Worm (Caenorhabditis elegans) whole organism, L4 larva: ENCODE measurements around the gene W03A5.1.

Source experiments
- F49E8.2 ChIP-seq: sonication (generic microtip); optimal IDR thresholded peaks from 2 replicates; lab custom pipeline; 2016; ENCODE audit warnings: missing compliant biosample characterization, mild to moderate bottlenecking, missing genetic modification characterization, borderline replicate concordance
- lin-39 ChIP-seq: fragments of 150-350 bp; optimal IDR thresholded peaks from 2 replicates; lab custom pipeline; 2014; ENCODE audit warnings: missing biosample characterization, missing genetic modification reagents, missing genetic modification characterization

ce11 chrIII:5388113-5388512, 19.6 kb upstream of the W03A5.1 start:
- TF ChIP-seq F49E8.2 (tag; lab: Kevin White, UChicago) (no peak), lin-39 (tag; lab: Kevin White, UChicago) (no peak)
